Worm (Caenorhabditis elegans): ENCODE results near the gene ppm-1.D.

ce11 chrIII:2343273-2343672, 11.9 kb downstream of the ppm-1.D start, which contains the start of gene phf-5:
- TF ChIP-seq aly-2 (tag; optimal IDR thresholded peaks at IDR 0.05) (no peak), alr-1 (tag; optimal IDR thresholded peaks at IDR 0.05) (no peak), fos-1 (tag; optimal IDR thresholded peaks at IDR 0.05) (no peak), lsy-2 (tag; optimal IDR thresholded peaks at IDR 0.05) (no peak), ceh-82 (tag; optimal IDR thresholded peaks at IDR 0.05) (no peak), skn-1 (tag; optimal IDR thresholded peaks at IDR 0.05) (no peak), nhr-25 (tag; optimal IDR thresholded peaks at IDR 0.05) (no peak), nhr-23 (tag; optimal IDR thresholded peaks at IDR 0.05) (no peak), egl-27 (tag; optimal IDR thresholded peaks at IDR 0.05) (no peak), ceh-16 (tag; optimal IDR thresholded peaks at IDR 0.05) (no peak), lin-13 (GFP tag; optimal IDR thresholded peaks at IDR 0.05) (no peak), blmp-1 (tag; optimal IDR thresholded peaks at IDR 0.05; ENCODE audit: insufficient read depth) (no peak), elt-3 (tag; optimal IDR thresholded peaks at IDR 0.05) (no peak), unc-62 (GFP tag; optimal IDR thresholded peaks at IDR 0.05) (no peak)
